Worm (Caenorhabditis elegans) whole organism, L1 larva: Measurements from ENCODE around the gene cylc-1.

Source experiments
- C04F5.9 ChIP-seq: sonication (generic microtip); optimal IDR thresholded peaks from 2 replicates; lab custom pipeline; 2016; ENCODE audit warnings: missing genetic modification characterization, missing compliant biosample characterization
- C16A3.4 ChIP-seq: fragments of 150-350 bp; optimal IDR thresholded peaks from 2 replicates; lab custom pipeline; 2014; ENCODE audit warnings: missing biosample characterization, missing genetic modification characterization
- C34B4.2 ChIP-seq: sonication (generic microtip); optimal IDR thresholded peaks from 2 replicates; lab custom pipeline; 2017; ENCODE audit warnings: mild to moderate bottlenecking, missing genetic modification characterization, missing compliant biosample characterization
- F16B12.6 ChIP-seq: fragments of 150-350 bp; optimal IDR thresholded peaks from 2 replicates; lab custom pipeline; 2014; ENCODE audit warnings: missing biosample characterization, missing genetic modification characterization
- Y116A8C.19 ChIP-seq: sonication (generic microtip); optimal IDR thresholded peaks from 2 replicates; lab custom pipeline; 2016; ENCODE audit warnings: missing compliant biosample characterization, missing genetic modification characterization, borderline replicate concordance
- alr-1 ChIP-seq: fragments of 200-800 bp; sonication (Bioruptor generic); optimal IDR thresholded peaks from 2 replicates; lab custom pipeline; 2018; ENCODE audit warnings: borderline replicate concordance, mild to moderate bottlenecking, missing genetic modification characterization, missing compliant biosample characterization
- ama-1 ChIP-seq: fragments of 150-350 bp; optimal IDR thresholded peaks from 2 replicates; lab custom pipeline; 2014
- blmp-1 ChIP-seq: fragments of 150-350 bp; optimal IDR thresholded peaks from 2 replicates; lab custom pipeline; 2014; ENCODE audit warnings: missing biosample characterization, missing genetic modification characterization
- ceh-63 ChIP-seq: fragments of 200-800 bp; sonication (Bioruptor generic); optimal IDR thresholded peaks from 2 replicates; lab custom pipeline; 2018; ENCODE audit warnings: mild to moderate bottlenecking, missing genetic modification characterization, missing compliant biosample characterization
- ceh-82 ChIP-seq, 3 experiments: fragments of 150-350 bp in 1 of 3; sonication (generic microtip) in 2 of 3; optimal IDR thresholded peaks; 2 replicates each; lab custom pipeline; 2014 to 2017; ENCODE audit warnings: missing biosample characterization in 3 of 3, missing genetic modification characterization in 3 of 3
- dsc-1 ChIP-seq: sonication (generic microtip); optimal IDR thresholded peaks from 2 replicates; lab custom pipeline; 2016; ENCODE audit warnings: mild to moderate bottlenecking, missing genetic modification characterization, missing compliant biosample characterization
- efl-1 ChIP-seq, 4 experiments: fragments of 150-350 bp; optimal IDR thresholded peaks in 3 of 4; peaks in 1 of 4; 1 replicate in 1 of 4; 2 replicates in 3 of 4; lab custom pipeline; 2014; ENCODE audit warnings: missing biosample characterization in 2 of 4, missing genetic modification characterization in 2 of 4, missing genetic modification reagents in 2 of 4
- efl-3 ChIP-seq: fragments of 200-800 bp; sonication (Bioruptor generic); optimal IDR thresholded peaks from 2 replicates; lab custom pipeline; 2018; ENCODE audit warnings: mild to moderate bottlenecking, missing genetic modification characterization, missing compliant biosample characterization
- egl-27 ChIP-seq, 2 experiments: fragments of 150-350 bp in 1 of 2; sonication (generic microtip); optimal IDR thresholded peaks; 3 replicates each; lab custom pipeline; 2017 to 2018; ENCODE audit warnings: missing biosample characterization in 2 of 2, missing genetic modification characterization in 2 of 2, missing genetic modification reagents in 2 of 2
- elt-3 ChIP-seq, 6 experiments: fragments of 150-350 bp in 1 of 6; sonication (generic microtip); optimal IDR thresholded peaks; 2 replicates each; lab custom pipeline; 2017 to 2018; ENCODE audit warnings: missing biosample characterization in 6 of 6, missing genetic modification characterization in 6 of 6, inconsistent platforms in 1 of 6
- fkh-8 ChIP-seq: sonication (generic microtip); optimal IDR thresholded peaks from 2 replicates; lab custom pipeline; 2016; ENCODE audit warnings: mild to moderate bottlenecking, missing genetic modification characterization, missing compliant biosample characterization
- grh-1 ChIP-seq: fragments of 200-800 bp; sonication (Bioruptor generic); IDR thresholded peaks from 2 replicates; pipeline ENCODE4 v1.3.6; 2022; ENCODE audit warnings: missing genetic modification reagents, missing genetic modification characterization, missing compliant biosample characterization
- hlh-17 ChIP-seq: fragments of 200-800 bp; sonication (Bioruptor generic); optimal IDR thresholded peaks from 2 replicates; lab custom pipeline; 2018; ENCODE audit warnings: missing genetic modification characterization, mild to moderate bottlenecking, missing compliant biosample characterization, moderate library complexity, borderline replicate concordance
- hlh-4 ChIP-seq: sonication (generic microtip); optimal IDR thresholded peaks from 2 replicates; lab custom pipeline; 2016; ENCODE audit warnings: mild to moderate bottlenecking, missing genetic modification characterization, missing compliant biosample characterization
- lin-13 ChIP-seq: fragments of 150-350 bp; optimal IDR thresholded peaks from 2 replicates; lab custom pipeline; 2014; ENCODE audit warnings: missing biosample characterization, missing genetic modification reagents, missing genetic modification characterization
- lin-15B ChIP-seq: fragments of 150-350 bp; sonication (generic microtip); optimal IDR thresholded peaks from 3 replicates; lab custom pipeline; 2014; ENCODE audit warnings: missing biosample characterization, missing genetic modification characterization
- lin-35 ChIP-seq, 2 experiments: fragments of 150-350 bp; optimal IDR thresholded peaks; 2 replicates each; lab custom pipeline; 2014; ENCODE audit warnings: missing biosample characterization in 2 of 2, missing genetic modification characterization in 2 of 2, missing genetic modification reagents in 2 of 2
- mab-9 ChIP-seq: fragments of 200-800 bp; sonication (Bioruptor generic); IDR thresholded peaks from 2 replicates; pipeline ENCODE4 v1.3.6; 2022; ENCODE audit warnings: missing genetic modification reagents, missing genetic modification characterization, missing compliant biosample characterization
- mep-1 ChIP-seq: fragments of 150-350 bp; optimal IDR thresholded peaks from 2 replicates; lab custom pipeline; 2014; ENCODE audit warnings: missing biosample characterization, missing genetic modification characterization
- nhr-11 ChIP-seq: fragments of 150-350 bp; optimal IDR thresholded peaks from 2 replicates; lab custom pipeline; 2014; ENCODE audit warnings: missing biosample characterization, missing genetic modification characterization
- nhr-12 ChIP-seq: sonication (generic microtip); optimal IDR thresholded peaks from 2 replicates; lab custom pipeline; 2017; ENCODE audit warnings: missing biosample characterization, missing genetic modification characterization
- nhr-237 ChIP-seq: fragments of 150-350 bp; optimal IDR thresholded peaks from 2 replicates; lab custom pipeline; 2014; ENCODE audit warnings: missing biosample characterization, missing genetic modification characterization
- nhr-28 ChIP-seq: fragments of 150-350 bp; optimal IDR thresholded peaks from 2 replicates; lab custom pipeline; 2014; ENCODE audit warnings: missing biosample characterization, missing genetic modification characterization
- nhr-71 ChIP-seq: sonication (generic microtip); optimal IDR thresholded peaks from 2 replicates; lab custom pipeline; 2016; ENCODE audit warnings: mild to moderate bottlenecking, missing genetic modification characterization, moderate library complexity, missing compliant biosample characterization
- nhr-77 ChIP-seq: fragments of 150-350 bp; optimal IDR thresholded peaks from 2 replicates; lab custom pipeline; 2014; ENCODE audit warnings: missing biosample characterization, missing genetic modification characterization
- nhr-84 ChIP-seq: sonication (generic microtip); optimal IDR thresholded peaks from 2 replicates; lab custom pipeline; 2017; ENCODE audit warnings: missing biosample characterization, missing genetic modification characterization
- nhr-85 ChIP-seq: sonication (generic microtip); peaks from one replicate; lab custom pipeline; 2016; ENCODE audit warnings: missing genetic modification characterization, inconsistent platforms, missing compliant biosample characterization
- nhr-90 ChIP-seq: sonication (generic microtip); optimal IDR thresholded peaks from 2 replicates; lab custom pipeline; 2016; ENCODE audit warnings: mild to moderate bottlenecking, missing genetic modification characterization, missing compliant biosample characterization; ENCODE audit not compliant: poor library complexity
- pag-3 ChIP-seq: sonication (generic microtip); optimal IDR thresholded peaks from 2 replicates; lab custom pipeline; 2017; ENCODE audit warnings: missing genetic modification characterization, mild to moderate bottlenecking, missing compliant biosample characterization, antibody characterized with exemption, borderline replicate concordance; ENCODE audit not compliant: insufficient read depth
- skn-1 ChIP-seq: fragments of 150-350 bp; optimal IDR thresholded peaks from 2 replicates; lab custom pipeline; 2014; ENCODE audit warnings: missing biosample characterization, missing genetic modification characterization
- snu-23 ChIP-seq: sonication (generic microtip); optimal IDR thresholded peaks from 2 replicates; lab custom pipeline; 2016; ENCODE audit warnings: missing genetic modification characterization, missing compliant biosample characterization
- sox-4 ChIP-seq: sonication (generic microtip); optimal IDR thresholded peaks from 2 replicates; lab custom pipeline; 2016; ENCODE audit warnings: missing genetic modification characterization, missing compliant biosample characterization
- unc-130 ChIP-seq: fragments of 150-350 bp; optimal IDR thresholded peaks from 2 replicates; lab custom pipeline; 2017; ENCODE audit warnings: missing biosample characterization, missing genetic modification characterization, inconsistent platforms
- xbp-1 ChIP-seq: sonication (generic microtip); optimal IDR thresholded peaks from 2 replicates; lab custom pipeline; 2016; ENCODE audit warnings: missing genetic modification characterization, missing compliant biosample characterization

Gene cylc-1

DNA sequence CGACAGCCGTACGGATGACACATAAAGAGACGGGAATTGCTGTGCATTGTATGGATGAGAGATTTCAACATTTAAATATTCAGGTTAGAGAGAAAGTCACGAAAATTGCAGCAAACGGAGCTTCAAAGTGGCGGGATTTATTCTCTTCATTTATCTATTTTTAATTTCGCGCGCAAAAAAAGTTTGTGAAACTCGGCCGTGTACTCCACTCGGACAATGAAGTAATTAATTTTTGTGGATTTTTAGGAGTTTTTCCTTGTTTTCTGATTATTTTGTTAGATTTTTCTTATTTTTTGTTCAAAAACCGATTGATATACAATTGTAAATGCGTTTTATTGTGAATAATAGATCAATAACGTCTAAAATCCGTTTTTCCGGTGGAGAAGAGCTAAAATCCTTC, 37.5 kb downstream of the cylc-1 start (continued):
- no peak for TF ChIP-seq lin-15B (tag; lab: Kevin White, UChicago)
- no peak for TF ChIP-seq fkh-8 (tag; lab: Kevin White, UChicago)
- no peak for TF ChIP-seq C16A3.4 (tag; lab: Kevin White, UChicago)
- peak; percentile 33 for TF ChIP-seq xbp-1 (tag; lab: Kevin White, UChicago)
- TF ChIP-seq nhr-84 (tag; lab: Kevin White, UChicago), result no peak
- peak; percentile 24 for TF ChIP-seq lin-13 (GFP tag; lab: Kevin White, UChicago)
- no peak for TF ChIP-seq hlh-17 (GFP tag; lab: Kevin White, UChicago)
- TF ChIP-seq nhr-85 (tag; lab: Kevin White, UChicago), result peak; percentile 75
- no peak for TF ChIP-seq grh-1 (GFP tag; lab: Robert Waterston, UW)
- TF ChIP-seq lin-35 (GFP tag; optimal IDR thresholded peaks at IDR 0.05; lab: Kevin White, UChicago), result peak; percentile 73 to 79
- TF ChIP-seq sox-4 (tag; lab: Kevin White, UChicago), result no peak
- no peak for TF ChIP-seq egl-27 (tag; optimal IDR thresholded peaks at IDR 0.05; lab: Kevin White, UChicago)
- TF ChIP-seq ama-1 (lab: Kevin White, UChicago), result no peak
- TF ChIP-seq skn-1 (tag; lab: Kevin White, UChicago), result no peak
- TF ChIP-seq blmp-1 (tag; lab: Kevin White, UChicago), result peak; percentile 58
- peak; percentile 29 for TF ChIP-seq nhr-90
- no peak for TF ChIP-seq nhr-77 (tag; lab: Kevin White, UChicago)
- peak; percentile 87 for TF ChIP-seq efl-1 (optimal IDR thresholded peaks at IDR 0.05; lab: Kevin White, UChicago)
- TF ChIP-seq efl-1 (GFP tag; optimal IDR thresholded peaks at IDR 0.05 in 1 of 2; lab: Kevin White, UChicago), result peak; percentile 86 to 98
- peak; percentile 38 for TF ChIP-seq dsc-1
- TF ChIP-seq unc-130 (tag; lab: Kevin White, UChicago), result no peak
- no peak for TF ChIP-seq elt-3 (tag; optimal IDR thresholded peaks at IDR 0.05; lab: Kevin White, UChicago)
- no peak for TF ChIP-seq snu-23 (GFP tag; lab: Kevin White, UChicago)
- peak; percentile 58 for TF ChIP-seq nhr-71 (tag; lab: Kevin White, UChicago)
- no peak for TF ChIP-seq ceh-82 (tag; optimal IDR thresholded peaks at IDR 0.05; lab: Kevin White, UChicago)
- no peak for TF ChIP-seq efl-3 (GFP tag; lab: Kevin White, UChicago)
- no peak for TF ChIP-seq F16B12.6 (tag; lab: Kevin White, UChicago)
- TF ChIP-seq nhr-12, result no peak
- TF ChIP-seq mep-1, result no peak
- TF ChIP-seq nhr-28, result no peak
- TF ChIP-seq pag-3, result no peak
- no peak for TF ChIP-seq nhr-11 (tag; lab: Kevin White, UChicago)
- no peak for TF ChIP-seq C04F5.9 (tag; lab: Kevin White, UChicago)

DNA sequence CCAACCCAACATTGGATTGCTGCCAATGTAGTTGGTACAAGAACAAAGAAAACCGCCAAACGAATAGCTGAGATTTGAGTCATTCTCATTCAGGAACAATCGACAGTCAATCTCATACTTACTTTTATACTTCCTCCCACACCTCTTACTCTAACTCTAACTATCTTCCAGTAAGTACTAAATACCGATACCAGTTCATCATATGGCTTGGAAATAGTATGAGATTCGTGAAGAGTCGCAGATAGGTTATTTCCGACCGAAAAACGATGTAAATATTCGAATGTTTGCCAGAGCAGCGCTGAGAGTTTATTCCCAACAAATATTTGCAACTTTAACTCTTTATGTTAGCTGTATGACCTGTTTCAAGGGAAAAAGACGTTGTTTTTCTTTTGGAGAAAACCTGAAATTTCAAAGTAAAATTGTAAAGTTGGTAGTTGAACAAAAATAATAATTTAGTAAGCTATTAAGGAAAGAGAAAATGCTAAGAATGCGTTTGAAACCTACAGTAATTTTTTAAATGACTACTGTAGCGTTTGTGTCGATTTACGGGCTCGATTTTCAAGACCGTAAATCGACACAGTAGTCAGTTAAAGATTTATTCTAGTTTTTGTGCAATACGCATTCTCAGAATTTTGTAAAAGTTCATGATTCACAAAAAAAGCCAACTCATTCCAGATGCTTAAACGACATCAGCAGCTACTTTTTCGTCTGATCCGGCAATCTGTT, 38.9 kb downstream of the cylc-1 start, which contains the start of the genes W03F8.6 and mtrf-1L:
Gene W03F8.6, minus strand, starts transcription at position 101 of the 726 bp plus-strand sequence.
Gene mtrf-1L, plus strand, starts transcription at position 676 of the 726 bp plus-strand sequence.
- TF ChIP-seq hlh-4 (tag; lab: Kevin White, UChicago) (no peak), Y116A8C.19 (tag; lab: Kevin White, UChicago) (no peak), nhr-11 (tag; lab: Kevin White, UChicago) (no peak), lin-13 (GFP tag; lab: Kevin White, UChicago) (no peak), fkh-8 (tag; lab: Kevin White, UChicago) (no peak), pag-3 (no peak), alr-1 (tag; lab: Kevin White, UChicago) (no peak), sox-4 (tag; lab: Kevin White, UChicago) (no peak), ceh-63 (no peak), C34B4.2 (tag; lab: Kevin White, UChicago) (no peak), nhr-237 (tag; lab: Kevin White, UChicago) (no peak), elt-3 (tag; optimal IDR thresholded peaks at IDR 0.05; lab: Kevin White, UChicago) (no peak), mab-9 (no peak)
- TF ChIP-seq, all 84 proteins: peak for 0
